Worm (Caenorhabditis elegans) whole organism, L4 larva: ENCODE data around the gene dsb-2.

Source experiments
- F26F4.8 ChIP-seq: fragments of 200-800 bp; sonication (Bioruptor generic); conservative IDR thresholded peaks from 2 replicates; pipeline ENCODE4 v1.3.6; 2022; ENCODE audit warnings: missing genetic modification characterization, missing compliant biosample characterization
- F44E2.7 ChIP-seq: fragments of 200-800 bp; sonication (Bioruptor generic); IDR thresholded peaks from 2 replicates; pipeline ENCODE4 v2.1.2; 2022; ENCODE audit warnings: missing genetic modification characterization, missing compliant biosample characterization
- F49E8.2 ChIP-seq: sonication (generic microtip); optimal IDR thresholded peaks from 2 replicates; lab custom pipeline; 2016; ENCODE audit warnings: missing compliant biosample characterization, mild to moderate bottlenecking, missing genetic modification characterization, borderline replicate concordance
- R02D3.7 ChIP-seq: fragments of 150-350 bp; sonication (generic microtip); optimal IDR thresholded peaks from 3 replicates; lab custom pipeline; 2014; ENCODE audit warnings: missing biosample characterization, missing genetic modification characterization
- T20F7.1 ChIP-seq: fragments of 200-800 bp; sonication (Bioruptor generic); optimal IDR thresholded peaks from 2 replicates; lab custom pipeline; 2018; ENCODE audit warnings: mild to moderate bottlenecking, missing genetic modification characterization, missing compliant biosample characterization
- T26A8.4 ChIP-seq: fragments of 200-800 bp; sonication (Bioruptor generic); IDR thresholded peaks from 2 replicates; pipeline ENCODE4 v1.3.6; 2022; ENCODE audit warnings: missing genetic modification characterization, missing compliant biosample characterization
- Y105C5A.15 ChIP-seq: fragments of 200-800 bp; sonication (Bioruptor generic); IDR thresholded peaks from 2 replicates; pipeline ENCODE4 v1.3.6; 2022; ENCODE audit warnings: missing genetic modification characterization, missing compliant biosample characterization
- Y5F2A.4 ChIP-seq: fragments of 200-800 bp; sonication (Bioruptor generic); optimal IDR thresholded peaks from 2 replicates; lab custom pipeline; 2018; ENCODE audit warnings: mild to moderate bottlenecking, missing genetic modification characterization, missing compliant biosample characterization
- ZK337.2 ChIP-seq: fragments of 200-800 bp; sonication (Bioruptor generic); IDR thresholded peaks from 2 replicates; pipeline ENCODE4 v1.3.6; 2022; ENCODE audit warnings: missing genetic modification reagents, missing genetic modification characterization, missing compliant biosample characterization
- ZK546.5 ChIP-seq, 2 experiments: sonication (generic microtip); optimal IDR thresholded peaks; 2 replicates each; lab custom pipeline; 2017; ENCODE audit warnings: missing biosample characterization in 2 of 2, missing genetic modification characterization in 2 of 2
- aha-1 ChIP-seq: fragments of 150-350 bp; peaks from one replicate; lab custom pipeline; 2014; ENCODE audit warnings: missing biosample characterization, missing genetic modification characterization
- aly-2 ChIP-seq: sonication (generic microtip); optimal IDR thresholded peaks from 2 replicates; lab custom pipeline; 2018; ENCODE audit warnings: missing biosample characterization, missing genetic modification characterization
- attf-4 ChIP-seq: sonication (generic microtip); optimal IDR thresholded peaks from 3 replicates; lab custom pipeline; 2017; ENCODE audit warnings: missing biosample characterization, missing genetic modification characterization
- ceh-44 ChIP-seq: fragments of 200-800 bp; sonication (Bioruptor generic); IDR thresholded peaks from 2 replicates; pipeline ENCODE4 v1.3.6; 2022; ENCODE audit warnings: missing genetic modification reagents, missing genetic modification characterization, missing compliant biosample characterization
- ceh-62 ChIP-seq: sonication (generic microtip); optimal IDR thresholded peaks from 2 replicates; lab custom pipeline; 2017; ENCODE audit warnings: missing biosample characterization, missing genetic modification characterization
- ces-1 ChIP-seq: fragments of 150-350 bp; sonication (generic microtip); optimal IDR thresholded peaks from 4 replicates; lab custom pipeline; 2014; ENCODE audit warnings: missing biosample characterization, missing genetic modification reagents, missing genetic modification characterization
- cey-2 ChIP-seq: sonication (generic microtip); optimal IDR thresholded peaks from 3 replicates; lab custom pipeline; 2017; ENCODE audit warnings: missing genetic modification characterization, mild to moderate bottlenecking, missing compliant biosample characterization, antibody characterized with exemption, borderline replicate concordance; ENCODE audit not compliant: insufficient read depth
- daf-12 ChIP-seq: fragments of 150-350 bp; optimal IDR thresholded peaks from 2 replicates; lab custom pipeline; 2014; ENCODE audit warnings: missing biosample characterization, missing genetic modification reagents, missing genetic modification characterization
- dmd-8 ChIP-seq: fragments of 200-800 bp; sonication (Bioruptor generic); IDR thresholded peaks from 2 replicates; pipeline ENCODE4 v1.3.6; 2022; ENCODE audit warnings: missing genetic modification characterization, missing compliant biosample characterization
- dpl-1 ChIP-seq: fragments of 150-350 bp; optimal IDR thresholded peaks from 2 replicates; lab custom pipeline; 2014; ENCODE audit warnings: missing biosample characterization, missing genetic modification reagents, missing genetic modification characterization
- duxl-1 ChIP-seq: sonication (generic microtip); optimal IDR thresholded peaks from 2 replicates; lab custom pipeline; 2016; ENCODE audit warnings: mild to moderate bottlenecking, missing genetic modification characterization, moderate library complexity, missing compliant biosample characterization; ENCODE audit not compliant: poor library complexity
- dve-1 ChIP-seq: sonication (generic microtip); optimal IDR thresholded peaks from 2 replicates; lab custom pipeline; 2017; ENCODE audit warnings: antibody characterized with exemption, mild to moderate bottlenecking, missing genetic modification characterization, missing compliant biosample characterization; ENCODE audit not compliant: insufficient read depth
- gei-8 ChIP-seq: fragments of 200-800 bp; sonication (Bioruptor generic); optimal IDR thresholded peaks from 2 replicates; lab custom pipeline; 2018; ENCODE audit warnings: mild to moderate bottlenecking, missing genetic modification characterization, missing compliant biosample characterization
- hlh-30 ChIP-seq: sonication (generic microtip); optimal IDR thresholded peaks from 2 replicates; lab custom pipeline; 2017; ENCODE audit warnings: antibody characterized with exemption, mild to moderate bottlenecking, missing genetic modification characterization, missing compliant biosample characterization; ENCODE audit not compliant: insufficient read depth
- lin-38 ChIP-seq: fragments of 200-800 bp; sonication (Bioruptor generic); IDR thresholded peaks from 2 replicates; pipeline ENCODE4 v1.3.6; 2022; ENCODE audit warnings: missing genetic modification reagents, missing genetic modification characterization, missing compliant biosample characterization
- madf-5 ChIP-seq, 2 experiments: fragments of 200-800 bp; sonication (Bioruptor generic); IDR thresholded peaks; 2 replicates each; pipeline ENCODE4 v1.3.6; 2022; ENCODE audit warnings: missing compliant biosample characterization in 2 of 2, missing genetic modification characterization in 2 of 2
- mdl-1 ChIP-seq, 2 experiments: fragments of 150-350 bp in 1 of 2; sonication (generic microtip) in 1 of 2; optimal IDR thresholded peaks; 2 replicates each; lab custom pipeline; 2014 to 2017; ENCODE audit warnings: missing biosample characterization in 2 of 2, missing genetic modification characterization in 2 of 2
- mep-1 ChIP-seq: fragments of 150-350 bp; sonication (generic microtip); optimal IDR thresholded peaks from 3 replicates; lab custom pipeline; 2014; ENCODE audit warnings: missing biosample characterization, missing genetic modification characterization
- nhr-11 ChIP-seq: fragments of 150-350 bp; optimal IDR thresholded peaks from 2 replicates; lab custom pipeline; 2014; ENCODE audit warnings: missing biosample characterization, missing genetic modification characterization
- nhr-42 ChIP-seq: fragments of 200-800 bp; sonication (Bioruptor generic); IDR thresholded peaks from 2 replicates; pipeline ENCODE4 v1.3.6; 2022; ENCODE audit warnings: missing genetic modification characterization, missing compliant biosample characterization
- nhr-48 ChIP-seq: sonication (generic microtip); optimal IDR thresholded peaks from 2 replicates; lab custom pipeline; 2016; ENCODE audit warnings: mild to moderate bottlenecking, missing genetic modification characterization, missing compliant biosample characterization
- nhr-76 ChIP-seq: fragments of 150-350 bp; optimal IDR thresholded peaks from 2 replicates; lab custom pipeline; 2014; ENCODE audit warnings: missing biosample characterization, missing genetic modification characterization
- nhr-77 ChIP-seq: fragments of 150-350 bp; optimal IDR thresholded peaks from 2 replicates; lab custom pipeline; 2014; ENCODE audit warnings: missing biosample characterization, missing genetic modification characterization
- pha-4 ChIP-seq, 2 experiments: fragments of 150-350 bp in 1 of 2; fragments of 200-800 bp in 1 of 2; sonication (Bioruptor generic) in 1 of 2; IDR thresholded peaks in 1 of 2; optimal IDR thresholded peaks in 1 of 2; 2 replicates each; pipeline versions ENCODE4 v1.3.6 to Lab custom; 2014 to 2022; ENCODE audit warnings: missing genetic modification characterization in 2 of 2, missing genetic modification reagents in 2 of 2, missing biosample characterization in 1 of 2, missing compliant biosample characterization in 1 of 2
- php-3 ChIP-seq: fragments of 200-800 bp; sonication (Bioruptor generic); IDR thresholded peaks from 2 replicates; pipeline ENCODE4 v1.3.6; 2022; ENCODE audit warnings: missing genetic modification reagents, missing genetic modification characterization, missing compliant biosample characterization
- saeg-2 ChIP-seq: fragments of 200-800 bp; sonication (Bioruptor generic); IDR thresholded peaks from 2 replicates; pipeline ENCODE4 v1.3.6; 2022; ENCODE audit warnings: missing genetic modification reagents, missing genetic modification characterization, missing compliant biosample characterization
- snpc-4 ChIP-seq: fragments of 150-350 bp; optimal IDR thresholded peaks from 2 replicates; lab custom pipeline; 2014; ENCODE audit warnings: missing biosample characterization, missing genetic modification characterization
- spr-1 ChIP-seq: sonication (generic microtip); optimal IDR thresholded peaks from 2 replicates; lab custom pipeline; 2016; ENCODE audit warnings: mild to moderate bottlenecking, missing genetic modification characterization, missing compliant biosample characterization
- spr-3 ChIP-seq: fragments of 200-800 bp; sonication (Bioruptor generic); optimal IDR thresholded peaks from 2 replicates; lab custom pipeline; 2018; ENCODE audit warnings: mild to moderate bottlenecking, missing genetic modification characterization, missing compliant biosample characterization
- unc-130 ChIP-seq: sonication (generic microtip); optimal IDR thresholded peaks from 2 replicates; lab custom pipeline; 2016; ENCODE audit warnings: missing genetic modification reagents, missing genetic modification characterization, missing compliant biosample characterization
- unc-62 ChIP-seq, 3 experiments: fragments of 150-350 bp in 1 of 3; sonication (generic microtip); optimal IDR thresholded peaks in 2 of 3; peaks in 1 of 3; 1 replicate in 1 of 3; 2 replicates in 2 of 3; lab custom pipeline; 2014 to 2017; ENCODE audit warnings: missing biosample characterization in 3 of 3, missing genetic modification characterization in 3 of 3, missing genetic modification reagents in 3 of 3, missing genotype in 1 of 3
- zag-1 ChIP-seq: fragments of 150-350 bp; optimal IDR thresholded peaks from 2 replicates; lab custom pipeline; 2014; ENCODE audit warnings: missing biosample characterization, missing genetic modification characterization
- ztf-11 ChIP-seq: fragments of 150-350 bp; optimal IDR thresholded peaks from 2 replicates; lab custom pipeline; 2014; ENCODE audit warnings: missing biosample characterization, missing genetic modification characterization

dsb-2 gene

ce11 chrII:14374594-14374993, 36.3 kb upstream of the dsb-2 start:
- TF ChIP-seq aha-1 (tag; lab: Kevin White, UChicago) (peak; percentile 85), Y5F2A.4 (GFP tag; lab: Kevin White, UChicago) (no peak)

DNA sequence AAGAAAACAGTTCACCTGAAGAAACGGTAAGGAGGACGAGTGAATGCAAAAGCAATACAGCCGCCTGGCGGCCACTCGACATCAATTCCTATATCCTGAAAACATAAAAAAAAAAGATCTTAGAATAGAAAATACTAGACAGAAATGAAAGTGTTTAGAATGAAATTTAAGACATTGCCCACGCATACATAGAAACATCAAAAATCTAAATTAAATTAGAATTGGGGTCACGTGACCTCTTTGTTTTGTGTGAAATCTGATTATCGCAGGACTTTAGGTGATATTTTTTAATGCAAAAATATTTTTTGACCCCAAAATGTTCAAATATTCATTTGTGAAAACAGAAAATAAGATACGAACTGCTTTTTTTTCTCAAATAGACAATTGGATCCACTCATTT, 33.1 kb upstream of the dsb-2 start, which contains the start of gene acr-20:
acr-20 (minus strand) TSS at position 101 of the 400 bp plus-strand sequence.
- TF ChIP-seq php-3 (GFP tag; lab: Robert Waterston, UW), result no peak
- TF ChIP-seq mep-1 (tag; lab: Kevin White, UChicago), result no peak
- no peak for TF ChIP-seq saeg-2 (GFP tag; lab: Robert Waterston, UW)
- TF ChIP-seq spr-1 (tag; lab: Kevin White, UChicago), result no peak
- no peak for TF ChIP-seq ztf-11 (tag; lab: Kevin White, UChicago)
- TF ChIP-seq nhr-77 (tag; lab: Kevin White, UChicago), result no peak
- TF ChIP-seq unc-130 (GFP tag; lab: Kevin White, UChicago), result no peak
- no peak for TF ChIP-seq unc-62 (GFP tag; optimal IDR thresholded peaks at IDR 0.05 in 1 of 2; lab: Kevin White, UChicago)
- no peak for TF ChIP-seq unc-62 (tag; optimal IDR thresholded peaks at IDR 0.05; lab: Kevin White, UChicago)
- TF ChIP-seq ces-1, result no peak
- TF ChIP-seq ceh-62, result no peak
- no peak for TF ChIP-seq duxl-1 (tag; lab: Kevin White, UChicago)
- no peak for TF ChIP-seq cey-2 (tag; lab: Kevin White, UChicago)
- no peak for TF ChIP-seq ceh-44 (GFP tag; lab: Robert Waterston, UW)
- TF ChIP-seq nhr-11 (tag; lab: Kevin White, UChicago), result no peak
- TF ChIP-seq nhr-42, result no peak
- TF ChIP-seq mdl-1 (tag; optimal IDR thresholded peaks at IDR 0.05; lab: Kevin White, UChicago), result no peak
- TF ChIP-seq dpl-1 (GFP tag; lab: Kevin White, UChicago), result no peak

- TF ChIP-seq aha-1 (tag; lab: Kevin White, UChicago) (peak; percentile 93), F44E2.7 (GFP tag; lab: Robert Waterston, UW) (no peak)
Observed at ce11 chrII:14380778-14381177, 30.1 kb upstream of the dsb-2 start.

DNA sequence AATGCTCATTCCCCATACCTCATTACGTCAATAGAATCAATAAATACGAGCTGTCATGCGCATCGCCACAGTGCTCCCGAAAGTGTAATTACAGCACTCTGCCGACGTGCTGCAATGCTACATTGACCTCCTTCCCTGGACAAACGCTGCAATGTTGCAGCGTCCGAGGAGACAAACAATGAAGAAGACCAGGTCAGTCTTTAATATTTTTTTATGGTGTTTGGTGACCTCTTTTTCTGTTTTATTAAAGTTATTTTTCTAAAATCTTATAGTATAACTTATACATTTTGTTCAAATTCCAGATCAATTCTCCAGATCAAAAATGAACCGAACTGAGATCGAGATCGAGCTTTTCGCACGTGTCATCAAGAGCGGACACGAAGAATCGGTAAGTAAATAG, 29.4 kb upstream of the dsb-2 start, which contains the start of gene sdz-26:
sdz-26 (plus strand) TSS at position 301 of the 400 bp plus-strand sequence.
- no peak for TF ChIP-seq gei-8 (GFP tag; lab: Kevin White, UChicago)
- TF ChIP-seq ceh-62, result no peak
- TF ChIP-seq attf-4 (tag; lab: Kevin White, UChicago), result no peak
- no peak for TF ChIP-seq T20F7.1
- TF ChIP-seq R02D3.7, result no peak
- no peak for TF ChIP-seq Y105C5A.15 (GFP tag; lab: Robert Waterston, UW)
- TF ChIP-seq nhr-42, result no peak
- no peak for TF ChIP-seq zag-1
- TF ChIP-seq madf-5 (GFP tag; IDR thresholded peaks at IDR 0.05; lab: Robert Waterston, UW), result no peak
- no peak for TF ChIP-seq dve-1 (tag; lab: Kevin White, UChicago)
- no peak for TF ChIP-seq F26F4.8 (GFP tag; lab: Robert Waterston, UW)
- TF ChIP-seq F49E8.2 (tag; lab: Kevin White, UChicago), result no peak
- TF ChIP-seq T26A8.4 (GFP tag; lab: Robert Waterston, UW), result no peak
- TF ChIP-seq spr-3 (GFP tag; lab: Kevin White, UChicago), result no peak

- TF ChIP-seq pha-4 (GFP tag; IDR thresholded peaks at IDR 0.05; lab: Robert Waterston, UW) (0 out of 2 replicates have a peak, but pooled peaks have one; percentile 44), pha-4 (tag; optimal IDR thresholded peaks at IDR 0.05; lab: Kevin White, UChicago) (peak; percentile 31), F44E2.7 (GFP tag; lab: Robert Waterston, UW) (no peak), spr-1 (tag; lab: Kevin White, UChicago) (no peak), unc-130 (GFP tag; lab: Kevin White, UChicago) (peak; percentile 16), saeg-2 (GFP tag; lab: Robert Waterston, UW) (no peak), nhr-48 (no peak), ZK337.2 (GFP tag; lab: Robert Waterston, UW) (no peak), hlh-30 (tag; lab: Kevin White, UChicago) (peak; percentile 62), F26F4.8 (GFP tag; lab: Robert Waterston, UW) (no peak), ZK546.5 (tag; optimal IDR thresholded peaks at IDR 0.05; lab: Kevin White, UChicago) (no peak), aly-2 (tag; lab: Kevin White, UChicago) (no peak), snpc-4 (tag; lab: Kevin White, UChicago) (no peak), php-3 (GFP tag; lab: Robert Waterston, UW) (0 out of 2 replicates have a peak, but pooled peaks have one; percentile 10), dmd-8 (no peak), mep-1 (tag; lab: Kevin White, UChicago) (no peak), Y105C5A.15 (GFP tag; lab: Robert Waterston, UW) (no peak), nhr-76 (tag; lab: Kevin White, UChicago) (no peak), lin-38 (GFP tag; lab: Robert Waterston, UW) (peak; percentile 99), daf-12 (no peak)
Observed at ce11 chrII:14383644-14384043, 27.3 kb upstream of the dsb-2 start, which contains the start of gene mes-2. mes-2 (plus strand) TSS chrII:14383973.
